Fruit fly (Drosophila melanogaster) whole organism, embryonic: ENCODE data around the gene Rab6.

Source experiments
- Aef1 ChIP-seq: fragments of 200-800 bp; sonication (Bioruptor generic); IDR thresholded peaks from 3 replicates; pipeline ENCODE4 v1.3.6; 2022; ENCODE audit warnings: missing biosample characterization, missing genetic modification characterization
- Atf6 ChIP-seq: fragments of 200-800 bp; sonication (Bioruptor generic); IDR thresholded peaks from 2 replicates; pipeline ENCODE4 v1.3.6; 2022; ENCODE audit warnings: missing biosample characterization, missing genetic modification characterization
- B-H1 ChIP-seq: fragments of 200-800 bp; sonication (Bioruptor generic); IDR thresholded peaks from 3 replicates; pipeline ENCODE4 v1.3.6; 2022; ENCODE audit warnings: missing biosample characterization, missing genetic modification characterization
- Bgb ChIP-seq: fragments of 200-800 bp; sonication (Bioruptor generic); IDR thresholded peaks from 2 replicates; pipeline ENCODE4 v1.3.6; 2022; ENCODE audit warnings: missing biosample characterization, missing genetic modification characterization; ENCODE audit not compliant: partially characterized antibody
- CG10462 ChIP-seq: fragments of 200-800 bp; sonication (Bioruptor generic); optimal IDR thresholded peaks from 2 replicates; lab custom pipeline; 2016; ENCODE audit warnings: missing biosample characterization, missing genetic modification characterization
- CG11247 ChIP-seq: fragments of 200-800 bp; sonication (Bioruptor generic); IDR thresholded peaks from 2 replicates; pipeline ENCODE4 v1.3.6; 2022; ENCODE audit warnings: missing biosample characterization, missing genetic modification characterization
- CG12071 ChIP-seq: fragments of 200-800 bp; sonication (Bioruptor generic); optimal IDR thresholded peaks from 3 replicates; lab custom pipeline; 2018; ENCODE audit warnings: missing biosample characterization, mild to moderate bottlenecking, missing genetic modification characterization
- CG12299 ChIP-seq: fragments of 200-800 bp; sonication (Bioruptor generic); optimal IDR thresholded peaks from 2 replicates; lab custom pipeline; 2018; ENCODE audit warnings: missing biosample characterization, mild to moderate bottlenecking, missing genetic modification characterization
- CG13123 ChIP-seq: fragments of 200-800 bp; sonication (Bioruptor generic); optimal IDR thresholded peaks from 2 replicates; lab custom pipeline; 2016; ENCODE audit warnings: missing biosample characterization, missing genetic modification characterization
- CG15479 ChIP-seq: fragments of 200-800 bp; sonication (Bioruptor generic); optimal IDR thresholded peaks from 3 replicates; lab custom pipeline; 2019; ENCODE audit warnings: missing biosample characterization, mild to moderate bottlenecking, missing genetic modification characterization, moderate library complexity
- CG17385 ChIP-seq: fragments of 200-800 bp; sonication (Bioruptor generic); optimal IDR thresholded peaks from 3 replicates; lab custom pipeline; 2018; ENCODE audit warnings: missing biosample characterization, mild to moderate bottlenecking, missing genetic modification characterization
- CG17568 ChIP-seq: fragments of 200-800 bp; sonication (Bioruptor generic); optimal IDR thresholded peaks from 2 replicates; lab custom pipeline; 2018; ENCODE audit warnings: missing biosample characterization, mild to moderate bottlenecking, missing genetic modification characterization, moderate library complexity
- CG2889 ChIP-seq: fragments of 200-800 bp; sonication (Bioruptor generic); IDR thresholded peaks from 3 replicates; pipeline ENCODE4 v1.3.6; 2022; ENCODE audit warnings: missing biosample characterization, missing genetic modification characterization
- CG30020 ChIP-seq: fragments of 200-800 bp; optimal IDR thresholded peaks from 2 replicates; lab custom pipeline; 2019; ENCODE audit warnings: missing biosample characterization, mild to moderate bottlenecking, missing genetic modification characterization, moderate library complexity
- CG33213 ChIP-seq: fragments of 200-800 bp; sonication (Bioruptor generic); optimal IDR thresholded peaks from 3 replicates; lab custom pipeline; 2016; ENCODE audit warnings: missing biosample characterization, missing genetic modification characterization
- CG33557 ChIP-seq: fragments of 200-800 bp; sonication (Bioruptor generic); optimal IDR thresholded peaks from 2 replicates; lab custom pipeline; 2019; ENCODE audit warnings: missing biosample characterization, mild to moderate bottlenecking, missing genetic modification characterization, moderate library complexity
- CG34422 ChIP-seq: fragments of 200-800 bp; sonication (Bioruptor generic); IDR thresholded peaks from 3 replicates; pipeline ENCODE4 v1.3.6; 2022; ENCODE audit warnings: missing biosample characterization, missing genetic modification characterization
- CG42726 ChIP-seq: fragments of 200-800 bp; sonication (Bioruptor generic); IDR thresholded peaks from 2 replicates; pipeline ENCODE4 v1.3.6; 2022; ENCODE audit warnings: missing biosample characterization, missing genetic modification characterization; ENCODE audit not compliant: partially characterized antibody
- CG4820 ChIP-seq: fragments of 200-800 bp; sonication (Bioruptor generic); optimal IDR thresholded peaks from 3 replicates; lab custom pipeline; 2016; ENCODE audit warnings: missing biosample characterization, missing genetic modification characterization
- Dad ChIP-seq: fragments of 200-800 bp; sonication (Bioruptor generic); optimal IDR thresholded peaks from 3 replicates; lab custom pipeline; 2016; ENCODE audit warnings: missing biosample characterization, missing genetic modification characterization
- Ets65A ChIP-seq: fragments of 200-800 bp; sonication (Bioruptor generic); peaks from one replicate; lab custom pipeline; 2016; ENCODE audit warnings: missing biosample characterization, missing genetic modification characterization
- Fer1 ChIP-seq: fragments of 200-800 bp; sonication (Bioruptor generic); optimal IDR thresholded peaks from 2 replicates; lab custom pipeline; 2017; ENCODE audit warnings: missing biosample characterization, mild to moderate bottlenecking, missing genetic modification characterization
- Fer2 ChIP-seq: fragments of 200-800 bp; sonication (Bioruptor generic); optimal IDR thresholded peaks from 2 replicates; lab custom pipeline; 2018; ENCODE audit warnings: missing biosample characterization, mild to moderate bottlenecking, missing genetic modification characterization, moderate library complexity
- Jarid2 ChIP-seq: fragments of 200-800 bp; sonication (Bioruptor generic); optimal IDR thresholded peaks from 3 replicates; lab custom pipeline; 2017; ENCODE audit warnings: mild to moderate bottlenecking, missing biosample characterization, missing genetic modification reagents, missing genetic modification characterization
- Neu2 ChIP-seq: fragments of 200-800 bp; sonication (Bioruptor generic); optimal IDR thresholded peaks from 3 replicates; lab custom pipeline; 2016; ENCODE audit warnings: missing biosample characterization, missing genetic modification characterization, borderline replicate concordance
- Ptx1 ChIP-seq: fragments of 200-800 bp; sonication (Bioruptor generic); IDR thresholded peaks from 2 replicates; pipeline ENCODE4 v1.3.6; 2022; ENCODE audit warnings: missing biosample characterization, missing genetic modification characterization
- Ravus ChIP-seq: fragments of 200-800 bp; sonication (Bioruptor generic); IDR thresholded peaks from 2 replicates; pipeline ENCODE4 v1.3.6; 2022; ENCODE audit warnings: missing biosample characterization, missing genetic modification characterization
- Trl ChIP-seq, 3 experiments: fragments of >200 bp in 2 of 3; fragments of 200-800 bp in 1 of 3; sonication (Bioruptor generic) in 1 of 3; optimal IDR thresholded peaks; 2 replicates in 1 of 3; 3 replicates in 2 of 3; lab custom pipeline; 2016 to 2017; ENCODE audit warnings: missing biosample characterization in 1 of 3, missing genetic modification characterization in 1 of 3
- ab ChIP-seq: fragments of 200-800 bp; sonication (Bioruptor generic); optimal IDR thresholded peaks from 2 replicates; lab custom pipeline; 2016; ENCODE audit warnings: missing biosample characterization, missing genetic modification characterization
- ap ChIP-seq: fragments of 200-800 bp; sonication (Bioruptor generic); IDR thresholded peaks from 2 replicates; pipeline ENCODE4 v1.3.6; 2022; ENCODE audit warnings: missing biosample characterization, missing genetic modification characterization
- br ChIP-seq: fragments of >200 bp; optimal IDR thresholded peaks from 2 replicates; lab custom pipeline; 2017
- cas ChIP-seq: fragments of 200-800 bp; sonication (Bioruptor generic); IDR thresholded peaks from 2 replicates; pipeline ENCODE4 v1.3.6; 2022; ENCODE audit warnings: missing biosample characterization, missing genetic modification characterization
- crp ChIP-seq, 2 experiments: fragments of 200-800 bp; sonication (Bioruptor generic); optimal IDR thresholded peaks; 2 replicates in 1 of 2; 3 replicates in 1 of 2; lab custom pipeline; 2017; ENCODE audit warnings: missing biosample characterization in 2 of 2, missing genetic modification characterization in 2 of 2, mild to moderate bottlenecking in 1 of 2, moderate library complexity in 1 of 2
- da ChIP-seq: fragments of 200-800 bp; sonication (Bioruptor generic); optimal IDR thresholded peaks from 2 replicates; lab custom pipeline; 2016; ENCODE audit warnings: missing biosample characterization, missing genetic modification characterization
- dmrt11E ChIP-seq: fragments of 200-800 bp; sonication (Bioruptor generic); optimal IDR thresholded peaks from 3 replicates; lab custom pipeline; 2018; ENCODE audit warnings: missing biosample characterization, mild to moderate bottlenecking, missing genetic modification characterization, moderate library complexity
- dmrt99B ChIP-seq: fragments of 200-800 bp; sonication (Bioruptor generic); optimal IDR thresholded peaks from 2 replicates; lab custom pipeline; 2018; ENCODE audit warnings: missing biosample characterization, mild to moderate bottlenecking, missing genetic modification characterization, moderate library complexity
- dysf ChIP-seq: fragments of 200-800 bp; sonication (Bioruptor generic); IDR thresholded peaks from 3 replicates; pipeline ENCODE4 v1.3.6; 2022; ENCODE audit warnings: missing biosample characterization, missing genetic modification characterization
- en ChIP-seq: fragments of 200-800 bp; sonication (Bioruptor generic); optimal IDR thresholded peaks from 2 replicates; lab custom pipeline; 2016; ENCODE audit warnings: missing biosample characterization, missing genetic modification characterization
- gsb ChIP-seq: fragments of 200-800 bp; sonication (Bioruptor generic); IDR thresholded peaks from 2 replicates; pipeline ENCODE4 v1.3.6; 2022; ENCODE audit warnings: missing biosample characterization, missing genetic modification characterization
- gt ChIP-seq: fragments of 200-800 bp; sonication (Bioruptor generic); IDR thresholded peaks from 2 replicates; pipeline ENCODE4 v1.3.6; 2022; ENCODE audit warnings: missing biosample characterization, missing genetic modification characterization
- jing ChIP-seq: fragments of 200-800 bp; sonication (Bioruptor generic); optimal IDR thresholded peaks from 2 replicates; lab custom pipeline; 2018; ENCODE audit warnings: missing biosample characterization, mild to moderate bottlenecking, missing genetic modification characterization
- klu ChIP-seq: fragments of 200-800 bp; sonication (Bioruptor generic); IDR thresholded peaks from 2 replicates; pipeline ENCODE4 v1.3.6; 2022; ENCODE audit warnings: missing biosample characterization, missing genetic modification characterization
- knrl ChIP-seq: fragments of 200-800 bp; sonication (Bioruptor generic); IDR thresholded peaks from 3 replicates; pipeline ENCODE4 v1.3.6; 2022; ENCODE audit warnings: missing biosample characterization, missing genetic modification characterization; ENCODE audit not compliant: partially characterized antibody
- mirr ChIP-seq: fragments of 200-800 bp; sonication (Bioruptor generic); optimal IDR thresholded peaks from 3 replicates; lab custom pipeline; 2018; ENCODE audit warnings: missing biosample characterization, mild to moderate bottlenecking, missing genetic modification characterization
- psq ChIP-seq: fragments of 200-800 bp; sonication (Bioruptor generic); optimal IDR thresholded peaks from 2 replicates; lab custom pipeline; 2017; ENCODE audit warnings: missing biosample characterization, missing genetic modification characterization
- repo ChIP-seq: fragments of 200-800 bp; sonication (Bioruptor generic); optimal IDR thresholded peaks from 2 replicates; lab custom pipeline; 2016; ENCODE audit warnings: missing biosample characterization, missing genetic modification characterization
- slou ChIP-seq: fragments of 200-800 bp; sonication (Bioruptor generic); optimal IDR thresholded peaks from 3 replicates; lab custom pipeline; 2016; ENCODE audit warnings: missing biosample characterization, missing genetic modification characterization
- slp2 ChIP-seq: fragments of 200-800 bp; sonication (Bioruptor generic); optimal IDR thresholded peaks from 2 replicates; lab custom pipeline; 2016; ENCODE audit warnings: missing biosample characterization, missing genetic modification characterization
- trem ChIP-seq: fragments of 200-800 bp; optimal IDR thresholded peaks from 3 replicates; lab custom pipeline; 2019; ENCODE audit warnings: missing biosample characterization, mild to moderate bottlenecking, missing genetic modification characterization, moderate library complexity
- unpg ChIP-seq: fragments of 200-800 bp; sonication (Bioruptor generic); optimal IDR thresholded peaks from 3 replicates; lab custom pipeline; 2018; ENCODE audit warnings: missing biosample characterization, mild to moderate bottlenecking, missing genetic modification characterization, moderate library complexity
- zf30C ChIP-seq: fragments of 200-800 bp; sonication (Bioruptor generic); optimal IDR thresholded peaks from 3 replicates; lab custom pipeline; 2018; ENCODE audit warnings: missing biosample characterization, mild to moderate bottlenecking, missing genetic modification characterization

Rab6 gene

DNA sequence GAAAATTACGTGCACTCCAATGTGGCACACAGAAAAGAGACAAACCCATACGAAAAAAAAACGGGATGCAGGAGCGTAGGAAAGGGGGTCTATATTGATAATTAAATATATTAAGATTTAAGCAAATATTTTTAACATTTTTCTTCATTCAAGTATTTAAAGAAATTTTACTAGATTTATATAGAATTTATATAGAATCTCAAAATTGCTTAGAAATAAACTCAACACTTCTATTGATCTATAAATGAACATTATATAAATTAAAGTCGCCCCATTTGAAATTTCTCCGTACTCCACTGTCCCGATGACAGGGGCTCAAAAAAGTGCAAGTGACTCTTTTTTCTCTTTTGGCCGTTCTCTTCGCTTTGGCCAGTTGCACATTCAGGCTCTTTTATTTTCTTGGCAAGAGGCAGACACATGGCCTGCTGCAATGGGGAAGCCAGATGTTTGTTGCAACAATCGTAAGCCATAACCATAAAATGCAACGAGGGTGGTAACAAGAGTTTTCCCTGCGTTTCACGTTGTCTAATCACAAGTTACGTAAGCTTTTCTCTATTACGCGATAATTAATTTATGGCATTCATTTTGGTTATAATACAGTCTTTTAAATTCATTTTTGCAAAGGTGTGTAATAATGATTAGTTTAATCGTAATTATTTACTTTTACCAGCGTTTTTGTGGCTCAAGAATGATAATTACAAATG lies 43.1 kb downstream of the Rab6 start (continued):
- TF ChIP-seq Bgb (no peak), CG34422 (GFP tag; lab: Robert Waterston, UW) (no peak), CG12071 (no peak), unpg (GFP tag; lab: Kevin White, UChicago) (peak; percentile 47), CG42726 (GFP tag; lab: Robert Waterston, UW) (no peak), CG33213 (GFP tag; lab: Kevin White, UChicago) (no peak), Jarid2 (no peak), Fer1 (GFP tag; lab: Kevin White, UChicago) (no peak), Ets65A (GFP tag; lab: Kevin White, UChicago) (no peak), dysf (GFP tag; lab: Robert Waterston, UW) (no peak), Neu2 (no peak), CG10462 (no peak), br (lab: Kevin White, UChicago) (no peak), CG17385 (peak; percentile 9), dmrt11E (tag; lab: Kevin White, UChicago) (peak; percentile 83), CG13123 (GFP tag; lab: Kevin White, UChicago) (no peak), CG2889 (GFP tag; lab: Robert Waterston, UW) (no peak), slou (GFP tag; lab: Kevin White, UChicago) (no peak), CG12299 (tag; lab: Kevin White, UChicago) (no peak), gsb (GFP tag; lab: Robert Waterston, UW) (no peak), knrl (no peak), CG15479 (GFP tag; lab: Kevin White, UChicago) (no peak), CG11247 (GFP tag; lab: Robert Waterston, UW) (no peak), CG4820 (GFP tag; lab: Kevin White, UChicago) (no peak), trem (tag; lab: Kevin White, UChicago) (peak; percentile 23), cas (GFP tag; lab: Robert Waterston, UW) (no peak), repo (GFP tag; lab: Kevin White, UChicago) (no peak), Ravus (GFP tag; lab: Robert Waterston, UW) (no peak), en (no peak), Atf6 (GFP tag; lab: Robert Waterston, UW) (no peak), Aef1 (no peak), mirr (no peak), Fer2 (tag; lab: Kevin White, UChicago) (no peak), Dad (no peak), dmrt99B (tag; lab: Kevin White, UChicago) (peak; percentile 67), B-H1 (GFP tag; lab: Robert Waterston, UW) (no peak), CG17568 (GFP tag; lab: Kevin White, UChicago) (no peak), CG30020 (tag; lab: Kevin White, UChicago) (peak; percentile 13), gt (no peak), Ptx1 (GFP tag; lab: Robert Waterston, UW) (0 out of 2 replicates have a peak, but pooled peaks have one; percentile 5), slp2 (no peak), ab (GFP tag; lab: Kevin White, UChicago) (no peak), crp (GFP tag; optimal IDR thresholded peaks at IDR 0.05; lab: Kevin White, UChicago) (no peak), ap (no peak), CG33557 (GFP tag; lab: Kevin White, UChicago) (peak; percentile 78), psq (no peak), klu (GFP tag; lab: Robert Waterston, UW) (no peak), zf30C (GFP tag; lab: Kevin White, UChicago) (no peak), da (GFP tag; lab: Kevin White, UChicago) (no peak), jing (GFP tag; lab: Kevin White, UChicago) (no peak), Trl (optimal IDR thresholded peaks at IDR 0.05; lab: Kevin White, UChicago) (peak in 1 of 2 experiments; percentile 39), Trl (GFP tag; optimal IDR thresholded peaks at IDR 0.05; lab: Kevin White, UChicago) (no peak)
